Fruit fly (Drosophila melanogaster) S2 (cell line): ENCODE data around the gene CCAP.

Experiments
- CG8478 ChIP-seq: fragments of >200 bp; optimal IDR thresholded peaks from 2 replicates; lab custom pipeline; 2018
- CTCF ChIP-seq, 2 experiments: fragments of >200 bp; optimal IDR thresholded peaks; 2 replicates each; lab custom pipeline; 2018

dm6 chr3R:22717863-22718262, 16.0 kb upstream of the CCAP start:
- TF ChIP-seq CTCF (optimal IDR thresholded peaks at IDR 0.05; lab: Kevin White, UChicago) (no peak), CG8478 (lab: Kevin White, UChicago) (no peak)
